Worm (Caenorhabditis elegans) whole organism, early embryonic: Measurements from ENCODE around the gene C47E12.13.

Experiments
- aly-1 ChIP-seq: sonication (generic microtip); optimal IDR thresholded peaks from 2 replicates; lab custom pipeline; 2016; ENCODE audit warnings: missing genetic modification characterization, missing compliant biosample characterization
- ama-1 ChIP-seq: fragments of 150-350 bp; optimal IDR thresholded peaks from 2 replicates; lab custom pipeline; 2014
- ceh-36 ChIP-seq: sonication (generic microtip); optimal IDR thresholded peaks from 2 replicates; lab custom pipeline; 2016; ENCODE audit warnings: missing genetic modification characterization, inconsistent platforms, missing compliant biosample characterization
- tbx-11 ChIP-seq: fragments of 200-800 bp; sonication (Bioruptor generic); IDR thresholded peaks from 2 replicates; pipeline ENCODE4 v1.3.6; 2022; ENCODE audit warnings: missing genetic modification characterization, missing compliant biosample characterization

- TF ChIP-seq tbx-11 (GFP tag; lab: Robert Waterston, UW), result no peak
- TF ChIP-seq ama-1, result no peak
- no peak for TF ChIP-seq ceh-36 (tag; lab: Kevin White, UChicago)
- TF ChIP-seq aly-1 (tag; lab: Kevin White, UChicago), result no peak
These were observed 16.3 kb upstream of the C47E12.13 start, which contains the start of gene F44D12.8 for ce11 chrIV:10022991-10023390.
